Worm (Caenorhabditis elegans): ENCODE measurements around the gene dpf-6.

The dpf-6 gene

DNA sequence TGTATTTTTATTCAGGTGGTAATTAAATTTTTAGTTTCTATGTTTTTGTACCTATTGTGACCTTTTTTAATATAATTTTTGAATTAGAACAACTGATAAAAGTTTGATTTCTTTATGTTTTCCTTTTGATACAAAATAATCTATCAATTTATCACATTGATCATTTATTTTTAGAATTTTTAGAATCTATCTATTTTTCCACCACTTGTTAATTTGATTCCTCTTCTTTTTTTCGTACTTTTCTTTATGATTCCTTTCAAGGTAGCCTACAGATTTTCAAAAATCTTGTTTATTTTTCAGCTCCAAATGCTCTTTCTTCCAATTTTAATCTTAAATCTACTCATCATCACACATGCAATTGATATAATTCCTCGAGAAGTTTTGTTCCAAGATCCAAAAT, at the start of gene dpf-6:
dpf-6 (plus strand) TSS at position 301 of the 400 bp plus-strand sequence.
- TF ChIP-seq lin-15B (tag; optimal IDR thresholded peaks at IDR 0.05) = no peak
- TF ChIP-seq zip-11 (GFP tag; IDR thresholded peaks at IDR 0.05) = no peak
- no peak for TF ChIP-seq hlh-11 (tag; optimal IDR thresholded peaks at IDR 0.05)
- no peak for TF ChIP-seq nhr-41 (GFP tag; IDR thresholded peaks at IDR 0.05)
- no peak for TF ChIP-seq dve-1 (tag; optimal IDR thresholded peaks at IDR 0.05; ENCODE audit: insufficient read depth)
- no peak for TF ChIP-seq egl-27 (tag; optimal IDR thresholded peaks at IDR 0.05)
- no peak for TF ChIP-seq nhr-237 (tag; optimal IDR thresholded peaks at IDR 0.05)
- TF ChIP-seq aha-1 (tag) = no peak
- TF ChIP-seq D1046.2 (GFP tag; IDR thresholded peaks at IDR 0.05) = no peak
- no peak for TF ChIP-seq nhr-42 (GFP tag; IDR thresholded peaks at IDR 0.05)
- no peak for TF ChIP-seq lin-1 (GFP tag; IDR thresholded peaks at IDR 0.05)
- no peak for TF ChIP-seq fkh-10 (GFP tag; optimal IDR thresholded peaks at IDR 0.05)
- TF ChIP-seq madf-9 (GFP tag; conservative IDR thresholded peaks at IDR 0.05) = no peak
- no peak for TF ChIP-seq F37D6.2 (tag; optimal IDR thresholded peaks at IDR 0.05)

- peak; percentile 50 for TF ChIP-seq aha-1 (tag)
- TF ChIP-seq nhr-28 (tag; optimal IDR thresholded peaks at IDR 0.05) = no peak
Measured at ce11 chrIII:7996353-7996752, 41.7 kb upstream of the dpf-6 start, which contains the start of gene npr-17. TSS of gene npr-17 (minus strand) at chrIII:7996453.

DNA sequence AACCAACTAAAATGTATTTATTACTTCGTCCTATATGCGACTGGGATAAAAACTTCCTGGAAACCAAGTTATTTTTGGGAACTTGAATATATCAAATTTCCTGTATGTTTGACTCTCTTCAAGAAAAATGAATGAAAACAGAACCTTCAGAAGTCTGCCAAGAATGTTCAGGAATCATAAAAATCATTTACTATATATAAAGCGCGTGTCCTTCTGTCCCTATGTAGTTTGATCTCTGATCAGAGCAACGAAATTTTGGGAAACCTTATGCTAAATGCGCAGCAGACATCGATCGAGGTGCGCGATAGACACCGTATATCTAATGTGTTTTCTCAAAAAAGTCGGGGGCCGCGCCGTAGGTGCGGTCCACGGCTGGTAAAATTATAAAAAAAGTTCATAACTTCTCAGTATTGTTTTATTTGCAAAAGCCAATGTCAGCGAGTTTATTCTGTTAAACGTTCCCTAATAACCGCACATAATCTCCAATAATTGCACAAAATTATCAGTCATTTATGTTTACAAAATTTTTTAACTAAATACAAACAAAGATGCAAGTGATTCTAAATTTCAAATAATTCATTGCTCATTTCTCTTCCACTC, 40.5 kb upstream of the dpf-6 start:
- TF ChIP-seq php-3 (GFP tag; IDR thresholded peaks at IDR 0.05) (no peak), F26F4.8 (GFP tag; conservative IDR thresholded peaks at IDR 0.05) (no peak), mxl-3 (GFP tag; optimal IDR thresholded peaks at IDR 0.05) (no peak), tag-97 (GFP tag; IDR thresholded peaks at IDR 0.05) (no peak)

DNA sequence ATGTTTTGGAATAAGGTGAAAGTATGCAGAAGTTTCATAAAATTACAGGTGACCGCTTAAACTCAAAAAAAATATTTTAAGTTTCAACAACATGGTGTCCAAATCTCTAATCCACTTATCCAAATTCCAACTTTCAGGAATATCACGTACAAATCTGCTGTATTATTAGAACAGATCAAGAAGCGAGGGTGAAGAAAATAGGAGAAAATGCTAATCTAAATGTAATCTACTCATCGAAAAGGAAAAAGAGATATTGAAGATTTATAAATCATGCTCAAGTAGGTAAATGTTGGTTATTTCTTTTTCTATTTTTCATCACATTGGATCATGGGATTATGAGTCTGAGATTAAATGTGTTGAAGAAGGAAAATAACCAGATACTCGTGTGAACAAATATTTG, 36.5 kb upstream of the dpf-6 start:
- TF ChIP-seq aha-1 (tag) (peak; percentile 67), nhr-76 (tag; optimal IDR thresholded peaks at IDR 0.05) (no peak), lin-13 (GFP tag; optimal IDR thresholded peaks at IDR 0.05) (no peak), ceh-28 (tag; optimal IDR thresholded peaks at IDR 0.05) (no peak)

DNA sequence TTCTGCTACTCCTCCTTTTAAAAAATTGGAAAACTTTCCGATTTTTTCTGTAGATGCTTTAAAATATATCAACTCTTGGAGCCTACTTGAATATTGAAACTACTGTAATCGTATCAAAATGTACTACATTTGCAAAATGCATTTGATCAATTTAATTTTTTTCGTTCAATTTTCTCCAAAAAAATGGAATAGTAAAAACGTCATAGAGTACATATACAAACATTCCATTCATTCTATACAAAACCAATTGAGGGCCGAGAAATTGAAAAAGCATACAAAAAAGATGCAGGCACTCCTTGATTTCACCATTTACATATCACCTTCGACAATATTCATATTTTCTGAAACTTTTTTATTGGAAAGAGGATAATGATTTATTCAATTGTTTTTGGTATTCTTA, 34.0 kb upstream of the dpf-6 start, which contains the start of gene C06G4.6:
C06G4.6 (plus strand) TSS at position 301 of the 400 bp plus-strand sequence.
- TF ChIP-seq mdl-1 (tag; optimal IDR thresholded peaks at IDR 0.05) = no peak
- no peak for TF ChIP-seq egl-43 (GFP tag; IDR thresholded peaks at IDR 0.05)
- TF ChIP-seq zfp-3 (GFP tag; conservative IDR thresholded peaks at IDR 0.05) = no peak
- peak; percentile 29 for TF ChIP-seq aha-1 (tag)

DNA sequence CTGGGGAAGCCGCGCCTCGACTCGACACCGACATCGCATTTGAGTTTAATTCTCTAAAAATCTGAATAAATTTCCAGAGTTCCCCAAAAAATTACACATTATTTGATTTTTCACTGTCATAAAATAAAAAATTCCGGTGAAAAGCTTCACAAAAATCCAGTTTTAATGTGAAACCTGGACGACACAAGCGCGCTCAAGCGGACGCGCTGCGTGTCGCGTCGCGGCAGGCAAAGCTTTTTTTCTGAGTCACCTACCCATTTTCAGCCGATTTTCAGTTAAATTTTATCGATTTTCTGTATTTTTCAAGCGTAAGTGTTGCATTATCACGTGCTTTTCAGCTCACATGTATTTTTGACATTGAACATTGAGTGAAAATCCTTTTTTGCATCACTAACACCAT, 28.3 kb upstream of the dpf-6 start, which contains the start of gene cit-1.1:
cit-1.1 (minus strand) TSS at position 53 of the 400 bp plus-strand sequence.
- TF ChIP-seq lin-38 (GFP tag; IDR thresholded peaks at IDR 0.05) (peak; percentile 81), dpl-1 (GFP tag; optimal IDR thresholded peaks at IDR 0.05) (peak; percentile 37), hif-1 (tag; optimal IDR thresholded peaks at IDR 0.05) (no peak), aha-1 (tag) (peak; percentile 92), spr-3 (GFP tag; optimal IDR thresholded peaks at IDR 0.05) (no peak), vab-7 (GFP tag; IDR thresholded peaks at IDR 0.05) (no peak), ZK546.5 (tag; optimal IDR thresholded peaks at IDR 0.05) (no peak), gei-8 (GFP tag; optimal IDR thresholded peaks at IDR 0.05) (no peak), lsy-2 (tag; optimal IDR thresholded peaks at IDR 0.05) (peak in 1 of 2 experiments; percentile 35)
